Fruit fly (Drosophila melanogaster): ENCODE measurements around the gene Tbh.

DNA sequence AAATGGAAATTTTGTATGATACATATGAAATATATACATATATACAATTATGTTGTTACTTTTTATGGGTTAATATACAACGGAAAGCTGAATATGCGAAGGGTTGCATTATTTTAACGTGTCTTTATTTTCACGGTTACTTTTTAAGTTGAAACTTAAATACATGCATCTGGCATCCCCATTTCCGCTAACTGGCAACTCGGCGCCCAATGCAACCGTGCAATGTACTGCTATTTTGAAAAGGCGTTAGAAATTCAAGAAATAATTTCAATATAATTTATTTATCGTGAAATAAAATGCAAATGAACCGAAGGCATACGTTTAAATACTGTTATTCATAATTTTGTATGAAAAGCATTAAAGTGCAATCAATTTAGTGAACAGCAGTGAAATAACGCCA is 8.9 kb upstream of the Tbh start:
- TF ChIP-seq C15 (GFP tag; IDR thresholded peaks at IDR 0.05) (no peak), rib (GFP tag; IDR thresholded peaks at IDR 0.05) (no peak), CG5953 (GFP tag; IDR thresholded peaks at IDR 0.05) (no peak), Ptx1 (GFP tag; IDR thresholded peaks at IDR 0.05) (no peak), Ets97D (GFP tag; optimal IDR thresholded peaks at IDR 0.05) (peak; percentile 72), Opbp (GFP tag; IDR thresholded peaks at IDR 0.05; ENCODE audit: partially characterized antibody) (no peak)

Measured in whole organism, embryonic.